Worm (Caenorhabditis elegans) whole organism, L1 larva: ENCODE data around the gene gpcp-2.
A peak's percentile ranks its signal among the peaks of the same experiment; 100 is the strongest.

Experiments used
- C04F5.9 ChIP-seq: sonication (generic microtip); optimal IDR thresholded peaks from 2 replicates; lab custom pipeline; 2016; ENCODE audit warnings: missing genetic modification characterization, missing compliant biosample characterization
- C16A3.4 ChIP-seq: fragments of 150-350 bp; optimal IDR thresholded peaks from 2 replicates; lab custom pipeline; 2014; ENCODE audit warnings: missing biosample characterization, missing genetic modification characterization
- C34B4.2 ChIP-seq: sonication (generic microtip); optimal IDR thresholded peaks from 2 replicates; lab custom pipeline; 2017; ENCODE audit warnings: mild to moderate bottlenecking, missing genetic modification characterization, missing compliant biosample characterization
- F16B12.6 ChIP-seq: fragments of 150-350 bp; optimal IDR thresholded peaks from 2 replicates; lab custom pipeline; 2014; ENCODE audit warnings: missing biosample characterization, missing genetic modification characterization
- Y116A8C.19 ChIP-seq: sonication (generic microtip); optimal IDR thresholded peaks from 2 replicates; lab custom pipeline; 2016; ENCODE audit warnings: missing compliant biosample characterization, missing genetic modification characterization, borderline replicate concordance
- aha-1 ChIP-seq: fragments of 150-350 bp; optimal IDR thresholded peaks from 2 replicates; lab custom pipeline; 2014; ENCODE audit warnings: missing biosample characterization, missing genetic modification characterization
- aly-2 ChIP-seq: fragments of 150-350 bp; optimal IDR thresholded peaks from 2 replicates; lab custom pipeline; 2014; ENCODE audit warnings: missing biosample characterization, missing genetic modification characterization
- ama-1 ChIP-seq: fragments of 150-350 bp; optimal IDR thresholded peaks from 2 replicates; lab custom pipeline; 2014
- blmp-1 ChIP-seq: fragments of 150-350 bp; optimal IDR thresholded peaks from 2 replicates; lab custom pipeline; 2014; ENCODE audit warnings: missing biosample characterization, missing genetic modification characterization
- ceh-63 ChIP-seq: fragments of 200-800 bp; sonication (Bioruptor generic); optimal IDR thresholded peaks from 2 replicates; lab custom pipeline; 2018; ENCODE audit warnings: mild to moderate bottlenecking, missing genetic modification characterization, missing compliant biosample characterization
- ceh-8 ChIP-seq: fragments of 200-800 bp; sonication (Bioruptor generic); optimal IDR thresholded peaks from 2 replicates; lab custom pipeline; 2018; ENCODE audit warnings: mild to moderate bottlenecking, missing genetic modification characterization, moderate library complexity, missing compliant biosample characterization
- ceh-82 ChIP-seq, 3 experiments: fragments of 150-350 bp in 1 of 3; sonication (generic microtip) in 2 of 3; optimal IDR thresholded peaks; 2 replicates each; lab custom pipeline; 2014 to 2017; ENCODE audit warnings: missing biosample characterization in 3 of 3, missing genetic modification characterization in 3 of 3
- ceh-88 ChIP-seq: fragments of 200-800 bp; sonication (Bioruptor generic); IDR thresholded peaks from 2 replicates; pipeline ENCODE4 v1.3.6; 2022; ENCODE audit warnings: missing genetic modification characterization, missing compliant biosample characterization
- dpl-1 ChIP-seq, 3 experiments: fragments of 150-350 bp in 2 of 3; sonication (generic microtip) in 1 of 3; optimal IDR thresholded peaks; 2 replicates each; lab custom pipeline; 2014 to 2017; ENCODE audit warnings: missing biosample characterization in 3 of 3, missing genetic modification characterization in 3 of 3, missing genetic modification reagents in 3 of 3
- efl-1 ChIP-seq, 4 experiments: fragments of 150-350 bp; optimal IDR thresholded peaks in 3 of 4; peaks in 1 of 4; 1 replicate in 1 of 4; 2 replicates in 3 of 4; lab custom pipeline; 2014; ENCODE audit warnings: missing biosample characterization in 2 of 4, missing genetic modification characterization in 2 of 4, missing genetic modification reagents in 2 of 4
- elt-3 ChIP-seq, 6 experiments: fragments of 150-350 bp in 1 of 6; sonication (generic microtip); optimal IDR thresholded peaks; 2 replicates each; lab custom pipeline; 2017 to 2018; ENCODE audit warnings: missing biosample characterization in 6 of 6, missing genetic modification characterization in 6 of 6, inconsistent platforms in 1 of 6
- ets-5 ChIP-seq: fragments of 200-800 bp; sonication (Bioruptor generic); IDR thresholded peaks from 2 replicates; pipeline ENCODE4 v1.3.6; 2022; ENCODE audit warnings: missing genetic modification characterization, missing compliant biosample characterization
- fkh-10 ChIP-seq: sonication (generic microtip); optimal IDR thresholded peaks from 2 replicates; lab custom pipeline; 2017; ENCODE audit warnings: missing biosample characterization, missing genetic modification reagents, missing genetic modification characterization
- fkh-8 ChIP-seq: sonication (generic microtip); optimal IDR thresholded peaks from 2 replicates; lab custom pipeline; 2016; ENCODE audit warnings: mild to moderate bottlenecking, missing genetic modification characterization, missing compliant biosample characterization
- hlh-17 ChIP-seq: fragments of 200-800 bp; sonication (Bioruptor generic); optimal IDR thresholded peaks from 2 replicates; lab custom pipeline; 2018; ENCODE audit warnings: missing genetic modification characterization, mild to moderate bottlenecking, missing compliant biosample characterization, moderate library complexity, borderline replicate concordance
- hlh-4 ChIP-seq: sonication (generic microtip); optimal IDR thresholded peaks from 2 replicates; lab custom pipeline; 2016; ENCODE audit warnings: mild to moderate bottlenecking, missing genetic modification characterization, missing compliant biosample characterization
- hpl-2 ChIP-seq: fragments of 150-350 bp; optimal IDR thresholded peaks from 2 replicates; lab custom pipeline; 2014; ENCODE audit warnings: missing biosample characterization, missing genetic modification reagents, missing genetic modification characterization
- irx-1 ChIP-seq: sonication (generic microtip); optimal IDR thresholded peaks from 2 replicates; lab custom pipeline; 2016; ENCODE audit warnings: missing genetic modification characterization, missing compliant biosample characterization
- isw-1 ChIP-seq: fragments of 200-800 bp; sonication (Bioruptor generic); IDR thresholded peaks from 2 replicates; pipeline ENCODE4 v1.3.6; 2022; ENCODE audit warnings: missing genetic modification characterization, missing compliant biosample characterization
- jun-1 ChIP-seq: fragments of 150-350 bp; optimal IDR thresholded peaks from 2 replicates; lab custom pipeline; 2014; ENCODE audit warnings: missing biosample characterization, missing genetic modification reagents, missing genetic modification characterization
- lin-13 ChIP-seq: fragments of 150-350 bp; optimal IDR thresholded peaks from 2 replicates; lab custom pipeline; 2014; ENCODE audit warnings: missing biosample characterization, missing genetic modification reagents, missing genetic modification characterization
- lin-35 ChIP-seq, 2 experiments: fragments of 150-350 bp; optimal IDR thresholded peaks; 2 replicates each; lab custom pipeline; 2014; ENCODE audit warnings: missing biosample characterization in 2 of 2, missing genetic modification characterization in 2 of 2, missing genetic modification reagents in 2 of 2
- lir-3 ChIP-seq: sonication (generic microtip); optimal IDR thresholded peaks from 2 replicates; lab custom pipeline; 2016; ENCODE audit warnings: mild to moderate bottlenecking, missing genetic modification characterization, moderate library complexity, missing compliant biosample characterization; ENCODE audit not compliant: poor library complexity
- lsy-2 ChIP-seq, 2 experiments: fragments of 150-350 bp; optimal IDR thresholded peaks; 2 replicates each; lab custom pipeline; 2014; ENCODE audit warnings: missing biosample characterization in 2 of 2, missing genetic modification characterization in 2 of 2
- mdl-1 ChIP-seq, 2 experiments: fragments of 150-350 bp; optimal IDR thresholded peaks; 2 replicates each; lab custom pipeline; 2014 to 2017; ENCODE audit warnings: missing biosample characterization in 2 of 2, missing genetic modification characterization in 2 of 2, inconsistent platforms in 1 of 2
- mef-2 ChIP-seq: fragments of 150-350 bp; optimal IDR thresholded peaks from 2 replicates; lab custom pipeline; 2014; ENCODE audit warnings: missing biosample characterization, missing genetic modification characterization
- mep-1 ChIP-seq: fragments of 150-350 bp; optimal IDR thresholded peaks from 2 replicates; lab custom pipeline; 2014; ENCODE audit warnings: missing biosample characterization, missing genetic modification characterization
- nhr-12 ChIP-seq: sonication (generic microtip); optimal IDR thresholded peaks from 2 replicates; lab custom pipeline; 2017; ENCODE audit warnings: missing biosample characterization, missing genetic modification characterization
- nhr-20 ChIP-seq: sonication (generic microtip); optimal IDR thresholded peaks from 2 replicates; lab custom pipeline; 2016; ENCODE audit warnings: mild to moderate bottlenecking, missing genetic modification characterization, missing compliant biosample characterization
- nhr-28 ChIP-seq: fragments of 150-350 bp; optimal IDR thresholded peaks from 2 replicates; lab custom pipeline; 2014; ENCODE audit warnings: missing biosample characterization, missing genetic modification characterization
- nhr-71 ChIP-seq: sonication (generic microtip); optimal IDR thresholded peaks from 2 replicates; lab custom pipeline; 2016; ENCODE audit warnings: mild to moderate bottlenecking, missing genetic modification characterization, moderate library complexity, missing compliant biosample characterization
- nhr-77 ChIP-seq: fragments of 150-350 bp; optimal IDR thresholded peaks from 2 replicates; lab custom pipeline; 2014; ENCODE audit warnings: missing biosample characterization, missing genetic modification characterization
- nhr-84 ChIP-seq: sonication (generic microtip); optimal IDR thresholded peaks from 2 replicates; lab custom pipeline; 2017; ENCODE audit warnings: missing biosample characterization, missing genetic modification characterization
- nhr-90 ChIP-seq: sonication (generic microtip); optimal IDR thresholded peaks from 2 replicates; lab custom pipeline; 2016; ENCODE audit warnings: mild to moderate bottlenecking, missing genetic modification characterization, missing compliant biosample characterization; ENCODE audit not compliant: poor library complexity
- skn-1 ChIP-seq: fragments of 150-350 bp; optimal IDR thresholded peaks from 2 replicates; lab custom pipeline; 2014; ENCODE audit warnings: missing biosample characterization, missing genetic modification characterization
- sox-4 ChIP-seq: sonication (generic microtip); optimal IDR thresholded peaks from 2 replicates; lab custom pipeline; 2016; ENCODE audit warnings: missing genetic modification characterization, missing compliant biosample characterization
- sptf-1 ChIP-seq: fragments of 150-350 bp; optimal IDR thresholded peaks from 2 replicates; lab custom pipeline; 2014; ENCODE audit warnings: missing biosample characterization, missing genetic modification characterization
- sup-37 ChIP-seq: fragments of 200-800 bp; sonication (Bioruptor generic); optimal IDR thresholded peaks from 2 replicates; lab custom pipeline; 2018; ENCODE audit warnings: mild to moderate bottlenecking, missing genetic modification characterization, missing compliant biosample characterization
- swsn-7 ChIP-seq: sonication (generic microtip); optimal IDR thresholded peaks from 2 replicates; lab custom pipeline; 2016; ENCODE audit warnings: missing genetic modification characterization, missing compliant biosample characterization
- tbx-2 ChIP-seq: sonication (generic microtip); optimal IDR thresholded peaks from 2 replicates; lab custom pipeline; 2016; ENCODE audit warnings: missing genetic modification characterization, missing compliant biosample characterization
- tlp-1 ChIP-seq: fragments of 150-350 bp; optimal IDR thresholded peaks from 2 replicates; lab custom pipeline; 2014; ENCODE audit warnings: missing biosample characterization, missing genetic modification characterization
- unc-130 ChIP-seq: fragments of 150-350 bp; optimal IDR thresholded peaks from 2 replicates; lab custom pipeline; 2017; ENCODE audit warnings: missing biosample characterization, missing genetic modification characterization, inconsistent platforms
- unc-30 ChIP-seq: sonication (generic microtip); optimal IDR thresholded peaks from 2 replicates; lab custom pipeline; 2017; ENCODE audit warnings: missing biosample characterization, missing genetic modification characterization
- unc-62 ChIP-seq: fragments of 150-350 bp; optimal IDR thresholded peaks from 2 replicates; lab custom pipeline; 2014; ENCODE audit warnings: missing biosample characterization, missing genetic modification reagents, missing genetic modification characterization
- unc-86 ChIP-seq: sonication (generic microtip); optimal IDR thresholded peaks from 2 replicates; lab custom pipeline; 2016; ENCODE audit warnings: missing genetic modification characterization, missing compliant biosample characterization
- unc-98 ChIP-seq: fragments of 200-800 bp; sonication (Bioruptor generic); IDR thresholded peaks from 2 replicates; pipeline ENCODE4 v1.3.6; 2022; ENCODE audit warnings: missing genetic modification characterization, missing compliant biosample characterization
- vab-15 ChIP-seq: sonication (generic microtip); optimal IDR thresholded peaks from 2 replicates; lab custom pipeline; 2017; ENCODE audit warnings: missing genotype, mild to moderate bottlenecking, missing genetic modification characterization, missing compliant biosample characterization
- xbp-1 ChIP-seq: sonication (generic microtip); optimal IDR thresholded peaks from 2 replicates; lab custom pipeline; 2016; ENCODE audit warnings: missing genetic modification characterization, missing compliant biosample characterization
- ztf-11 ChIP-seq, 2 experiments: sonication (generic microtip); optimal IDR thresholded peaks; 2 replicates each; lab custom pipeline; 2016 to 2017; ENCODE audit warnings: missing genetic modification characterization in 2 of 2, missing biosample characterization in 1 of 2, missing compliant biosample characterization in 1 of 2

gpcp-2 gene

DNA sequence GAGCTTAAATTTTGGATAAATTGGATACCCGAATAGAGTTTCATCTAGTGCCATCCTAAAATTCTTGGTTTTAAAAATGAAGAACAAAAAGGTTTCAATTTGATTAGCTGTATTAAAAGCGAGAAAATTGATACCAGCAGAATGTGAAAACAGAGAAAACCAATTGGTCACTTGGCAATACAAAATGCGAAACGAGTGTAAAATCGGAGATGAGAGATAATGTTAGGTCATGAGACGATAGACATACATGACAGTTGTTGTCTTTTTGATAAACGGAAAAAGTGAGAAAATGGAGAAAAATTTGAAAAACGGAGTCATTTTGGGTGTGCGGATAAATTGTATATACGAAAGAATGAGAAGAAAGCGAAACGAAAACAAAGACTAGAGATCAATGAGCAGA lies 31.8 kb upstream of the gpcp-2 start, which contains the start of gene sfxn-5 (continued):
- TF ChIP-seq efl-1 (optimal IDR thresholded peaks at IDR 0.05; lab: Kevin White, UChicago) (peak in 1 of 2 experiments; percentile 25), efl-1 (GFP tag; optimal IDR thresholded peaks at IDR 0.05 in 1 of 2; lab: Kevin White, UChicago) (peak in 1 of 2 experiments; percentile 1), isw-1 (GFP tag; lab: Robert Waterston, UW) (no peak), lin-13 (GFP tag; lab: Kevin White, UChicago) (no peak), skn-1 (tag; lab: Kevin White, UChicago) (no peak), tlp-1 (tag; lab: Kevin White, UChicago) (no peak), nhr-84 (tag; lab: Kevin White, UChicago) (no peak), xbp-1 (tag; lab: Kevin White, UChicago) (no peak), sox-4 (tag; lab: Kevin White, UChicago) (no peak), tbx-2 (no peak), ceh-8 (GFP tag; lab: Kevin White, UChicago) (no peak), unc-30 (tag; lab: Kevin White, UChicago) (no peak), fkh-10 (GFP tag; lab: Kevin White, UChicago) (no peak), elt-3 (tag; optimal IDR thresholded peaks at IDR 0.05; lab: Kevin White, UChicago) (no peak), aha-1 (tag; lab: Kevin White, UChicago) (no peak), mep-1 (peak; percentile 73), lsy-2 (tag; optimal IDR thresholded peaks at IDR 0.05; lab: Kevin White, UChicago) (peak; percentile 2 to 63), mdl-1 (tag; optimal IDR thresholded peaks at IDR 0.05; lab: Kevin White, UChicago) (peak in 1 of 2 experiments; percentile 1), unc-130 (tag; lab: Kevin White, UChicago) (peak; percentile 23), vab-15 (no peak), ama-1 (no peak), ceh-88 (GFP tag; lab: Robert Waterston, UW) (no peak), irx-1 (no peak), dpl-1 (GFP tag; optimal IDR thresholded peaks at IDR 0.05; lab: Kevin White, UChicago) (peak in 2 of 3 experiments; percentile 5 to 32), nhr-71 (tag; lab: Kevin White, UChicago) (peak; percentile 68), unc-98 (no peak), nhr-12 (tag; lab: Kevin White, UChicago) (no peak), sup-37 (no peak), nhr-28 (no peak), C34B4.2 (tag; lab: Kevin White, UChicago) (no peak), mef-2 (tag; lab: Kevin White, UChicago) (no peak), unc-86 (tag; lab: Kevin White, UChicago) (no peak), lir-3 (tag; lab: Kevin White, UChicago) (no peak), hlh-17 (GFP tag; lab: Kevin White, UChicago) (no peak), C04F5.9 (no peak), nhr-20 (tag; lab: Kevin White, UChicago) (peak; percentile 20), nhr-77 (tag; lab: Kevin White, UChicago) (no peak), jun-1 (no peak), fkh-8 (no peak), F16B12.6 (tag; lab: Kevin White, UChicago) (no peak), ceh-63 (GFP tag; lab: Kevin White, UChicago) (no peak), C16A3.4 (no peak), ztf-11 (tag; optimal IDR thresholded peaks at IDR 0.05; lab: Kevin White, UChicago) (no peak), ceh-82 (tag; optimal IDR thresholded peaks at IDR 0.05; lab: Kevin White, UChicago) (no peak), unc-62 (GFP tag; lab: Kevin White, UChicago) (no peak), sptf-1 (tag; lab: Kevin White, UChicago) (no peak), blmp-1 (peak; percentile 90), Y116A8C.19 (no peak), aly-2 (tag; lab: Kevin White, UChicago) (no peak), ets-5 (GFP tag; lab: Robert Waterston, UW) (no peak), nhr-90 (tag; lab: Kevin White, UChicago) (no peak), swsn-7 (tag; lab: Kevin White, UChicago) (no peak), hpl-2 (GFP tag; lab: Kevin White, UChicago) (no peak), lin-35 (GFP tag; optimal IDR thresholded peaks at IDR 0.05; lab: Kevin White, UChicago) (peak in 1 of 2 experiments; percentile 33), hlh-4 (tag; lab: Kevin White, UChicago) (no peak)
